Worm (Caenorhabditis elegans) whole organism, mixed stage, embryonic: ENCODE data around the gene T14G8.3.

Experiments
- elt-3 ChIP-seq: fragments of 150-350 bp; optimal IDR thresholded peaks from 2 replicates; lab custom pipeline; 2014; ENCODE audit warnings: missing biosample characterization, missing genetic modification characterization
- lsy-2 ChIP-seq: fragments of 150-350 bp; optimal IDR thresholded peaks from 2 replicates; lab custom pipeline; 2014; ENCODE audit warnings: missing biosample characterization, missing genetic modification characterization
- mab-5 ChIP-seq: fragments of 150-350 bp; optimal IDR thresholded peaks from 2 replicates; lab custom pipeline; 2014; ENCODE audit warnings: missing biosample characterization, missing genetic modification characterization
- mep-1 ChIP-seq: fragments of 150-350 bp; optimal IDR thresholded peaks from 2 replicates; lab custom pipeline; 2017; ENCODE audit warnings: missing biosample characterization, missing genetic modification reagents, missing genetic modification characterization, inconsistent platforms
- nhr-12 ChIP-seq: fragments of 150-350 bp; optimal IDR thresholded peaks from 2 replicates; lab custom pipeline; 2014; ENCODE audit warnings: missing biosample characterization, missing genetic modification characterization
- nhr-2 ChIP-seq: fragments of 150-350 bp; optimal IDR thresholded peaks from 2 replicates; lab custom pipeline; 2014; ENCODE audit warnings: missing biosample characterization, missing genetic modification characterization
- nhr-237 ChIP-seq: fragments of 150-350 bp; optimal IDR thresholded peaks from 2 replicates; lab custom pipeline; 2014; ENCODE audit warnings: missing biosample characterization, missing genetic modification characterization
- pha-4 ChIP-seq: fragments of 150-350 bp; optimal IDR thresholded peaks from 2 replicates; lab custom pipeline; 2018; ENCODE audit warnings: missing biosample characterization, missing genetic modification reagents, missing genetic modification characterization

DNA sequence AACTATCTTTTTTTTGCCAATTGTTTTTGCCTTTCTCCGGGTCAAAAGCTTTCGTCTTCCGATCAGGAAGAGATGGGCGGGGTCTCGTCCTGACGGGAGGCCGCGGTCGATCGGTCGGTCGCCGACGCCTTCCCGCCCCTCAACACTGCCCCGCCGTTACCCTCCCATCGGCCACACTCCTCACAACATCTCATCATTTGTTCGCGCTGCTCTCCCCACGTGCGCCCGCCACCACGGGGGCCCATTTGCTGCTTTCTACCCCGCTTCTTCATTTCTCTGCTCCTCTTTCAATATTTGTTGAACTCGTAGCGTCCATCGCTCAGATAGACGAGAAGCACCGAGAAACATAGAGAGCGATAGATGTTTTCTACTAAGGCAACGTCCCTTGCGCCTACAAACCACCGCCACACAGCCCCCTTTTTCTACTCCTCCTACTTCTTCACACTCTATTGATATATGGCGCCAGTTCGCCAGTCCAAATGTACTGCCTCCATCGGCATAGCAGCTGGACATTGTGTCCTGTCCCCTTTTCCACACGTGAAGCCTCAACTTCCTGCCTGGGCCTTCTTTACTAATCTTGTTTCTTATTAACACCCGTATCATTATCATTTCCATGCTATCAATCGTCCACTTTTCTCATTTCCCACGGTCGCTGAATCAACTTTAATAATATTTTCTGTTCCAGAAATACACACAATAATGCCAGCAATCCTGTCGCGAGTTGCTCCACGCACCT is 15.9 kb downstream of the T14G8.3 start, which contains the start of gene bcat-1:
- no peak for TF ChIP-seq mep-1
- no peak for TF ChIP-seq nhr-12 (tag; lab: Kevin White, UChicago)
- no peak for TF ChIP-seq nhr-2
- no peak for TF ChIP-seq nhr-237
- TF ChIP-seq lsy-2 (tag; lab: Kevin White, UChicago), result no peak
- TF ChIP-seq mab-5 (tag; lab: Kevin White, UChicago), result no peak
- no peak for TF ChIP-seq elt-3 (tag; lab: Kevin White, UChicago)
- no peak for TF ChIP-seq pha-4 (tag; lab: Kevin White, UChicago)
